Fruit fly (Drosophila melanogaster) whole organism: ENCODE measurements around the gene bond.

Source experiments
- CG8478 ChIP-seq: fragments of >200 bp; optimal IDR thresholded peaks from 2 replicates; lab custom pipeline; 2018; ENCODE audit warnings: inconsistent platforms
- Dll ChIP-seq: fragments of >200 bp; optimal IDR thresholded peaks from 2 replicates; lab custom pipeline; 2017
- EcR ChIP-seq, 2 experiments: fragments of >200 bp; optimal IDR thresholded peaks; 2 replicates each; lab custom pipeline; 2017; ENCODE audit warnings: missing biosample characterization in 2 of 2, missing genetic modification characterization in 2 of 2, missing genetic modification reagents in 2 of 2
- pan ChIP-seq: fragments of >200 bp; optimal IDR thresholded peaks from 2 replicates; lab custom pipeline; 2017
- psq ChIP-seq: fragments of >200 bp; optimal IDR thresholded peaks from 2 replicates; lab custom pipeline; 2017
- usp ChIP-seq: fragments of >200 bp; optimal IDR thresholded peaks from 2 replicates; lab custom pipeline; 2017; ENCODE audit warnings: missing biosample characterization, missing genetic modification characterization, mixed read lengths

Gene bond

dm6 chr3R:22590668-22591275 lies 40.3 kb downstream of the bond start:
- TF ChIP-seq Dll = no peak
- TF ChIP-seq pan (lab: Kevin White, UChicago) = peak; percentile 80

- TF ChIP-seq psq (no peak), EcR (GFP tag; optimal IDR thresholded peaks at IDR 0.05; lab: Kevin White, UChicago) (no peak)
These were observed 43.8 kb downstream of the bond start for dm6 chr3R:22594257-22594656.

- TF ChIP-seq Dll = no peak
- TF ChIP-seq EcR (GFP tag; optimal IDR thresholded peaks at IDR 0.05; lab: Kevin White, UChicago) = no peak
- no peak for TF ChIP-seq usp (GFP tag; lab: Kevin White, UChicago)
- TF ChIP-seq CG8478 (lab: Kevin White, UChicago) = no peak
- no peak for TF ChIP-seq psq
- no peak for TF ChIP-seq pan (lab: Kevin White, UChicago)
These were observed 44.9 kb downstream of the bond start for dm6 chr3R:22595293-22595868.

dm6 chr3R:22596450-22596849 lies 46.0 kb downstream of the bond start:
- TF ChIP-seq pan (lab: Kevin White, UChicago) (no peak), psq (no peak), usp (GFP tag; lab: Kevin White, UChicago) (no peak), Dll (no peak), CG8478 (lab: Kevin White, UChicago) (no peak)

- TF ChIP-seq psq (no peak), CG8478 (lab: Kevin White, UChicago) (no peak), usp (GFP tag; lab: Kevin White, UChicago) (no peak), Dll (no peak), pan (lab: Kevin White, UChicago) (no peak), EcR (GFP tag; optimal IDR thresholded peaks at IDR 0.05; lab: Kevin White, UChicago) (no peak)
These were observed 47.0 kb downstream of the bond start for dm6 chr3R:22597344-22597954.

- TF ChIP-seq Dll (no peak), psq (no peak), usp (GFP tag; lab: Kevin White, UChicago) (no peak), CG8478 (lab: Kevin White, UChicago) (no peak), pan (lab: Kevin White, UChicago) (no peak), EcR (GFP tag; optimal IDR thresholded peaks at IDR 0.05; lab: Kevin White, UChicago) (no peak)
These were observed 48.3 kb downstream of the bond start for dm6 chr3R:22598759-22599158.

- no peak for TF ChIP-seq usp (GFP tag; lab: Kevin White, UChicago)
- no peak for TF ChIP-seq Dll
- TF ChIP-seq pan (lab: Kevin White, UChicago) = no peak
- TF ChIP-seq psq = no peak
- TF ChIP-seq EcR (GFP tag; optimal IDR thresholded peaks at IDR 0.05; lab: Kevin White, UChicago) = no peak
- no peak for TF ChIP-seq CG8478 (lab: Kevin White, UChicago)
These were observed 52.3 kb downstream of the bond start for dm6 chr3R:22602783-22603182.
